Worm (Caenorhabditis elegans): Measurements from ENCODE around the gene aakg-4.

Gene aakg-4

ce11 chrX:2266777-2267176 lies 52.4 kb downstream of the aakg-4 start:
- no peak for TF ChIP-seq nfyb-1 (GFP tag; IDR thresholded peaks at IDR 0.05)
- no peak for TF ChIP-seq ztf-18 (tag; optimal IDR thresholded peaks at IDR 0.05)
- TF ChIP-seq unc-130 (GFP tag; optimal IDR thresholded peaks at IDR 0.05): no peak
- no peak for TF ChIP-seq nhr-120 (GFP tag; IDR thresholded peaks at IDR 0.05)
- TF ChIP-seq ekl-4 (GFP tag; IDR thresholded peaks at IDR 0.05): no peak
- no peak for TF ChIP-seq ceh-79 (tag; optimal IDR thresholded peaks at IDR 0.05)

DNA sequence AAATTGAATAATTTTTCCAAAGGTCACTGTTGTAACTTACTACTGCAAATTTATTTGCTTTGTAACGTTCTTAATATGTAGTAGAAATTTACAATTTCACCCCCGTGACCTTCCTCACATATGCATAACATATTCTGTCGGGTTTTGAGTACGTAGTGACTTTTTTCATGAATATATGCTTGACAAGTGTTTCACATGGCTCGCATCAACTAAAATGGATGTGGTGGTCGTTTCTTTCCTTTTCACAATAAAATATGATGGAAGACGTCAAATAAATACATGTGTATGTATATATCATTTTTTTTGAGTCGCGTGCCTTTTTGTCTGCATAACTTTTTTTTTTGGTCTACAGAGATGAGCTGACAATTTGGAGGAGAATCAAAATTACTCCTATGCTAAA lies 52.8 kb downstream of the aakg-4 start:
- no peak for TF ChIP-seq lsl-1 (GFP tag; optimal IDR thresholded peaks at IDR 0.05)
- no peak for TF ChIP-seq madf-6 (GFP tag; IDR thresholded peaks at IDR 0.05)
- no peak for TF ChIP-seq dpff-1 (tag; optimal IDR thresholded peaks at IDR 0.05)
- no peak for TF ChIP-seq ceh-100 (GFP tag; IDR thresholded peaks at IDR 0.05)
- no peak for TF ChIP-seq ama-1 (optimal IDR thresholded peaks at IDR 0.05)
- TF ChIP-seq ama-1 (GFP tag; optimal IDR thresholded peaks at IDR 0.05): no peak
- no peak for TF ChIP-seq unc-130 (GFP tag; optimal IDR thresholded peaks at IDR 0.05)
- no peak for TF ChIP-seq attf-3 (GFP tag; conservative IDR thresholded peaks at IDR 0.05)
- TF ChIP-seq Y79H2A.3 (GFP tag; conservative IDR thresholded peaks at IDR 0.05): no peak
- no peak for TF ChIP-seq F55B11.4 (tag; optimal IDR thresholded peaks at IDR 0.05; ENCODE audit: borderline replicate concordance, insufficient read depth)
- no peak for TF ChIP-seq xnd-1 (tag; optimal IDR thresholded peaks at IDR 0.05)
- no peak for TF ChIP-seq Y53F4B.3 (GFP tag; IDR thresholded peaks at IDR 0.05)
- TF ChIP-seq lsy-27 (tag; optimal IDR thresholded peaks at IDR 0.05; ENCODE audit: borderline replicate concordance, insufficient read depth): no peak
- TF ChIP-seq F57A8.1 (GFP tag; optimal IDR thresholded peaks at IDR 0.05): no peak
- TF ChIP-seq ztf-25 (GFP tag; IDR thresholded peaks at IDR 0.05): no peak
- TF ChIP-seq gei-17 (GFP tag; optimal IDR thresholded peaks at IDR 0.05): no peak
- TF ChIP-seq hlh-12 (tag; optimal IDR thresholded peaks at IDR 0.05): no peak
- no peak for TF ChIP-seq ZK185.1 (tag; optimal IDR thresholded peaks at IDR 0.05; ENCODE audit: poor library complexity, severe bottlenecking)
- TF ChIP-seq Y67H2A.10 (GFP tag; conservative IDR thresholded peaks at IDR 0.05): no peak
- no peak for TF ChIP-seq F33H1.4 (GFP tag; IDR thresholded peaks at IDR 0.05)
- TF ChIP-seq madf-3 (GFP tag; IDR thresholded peaks at IDR 0.05): no peak

DNA sequence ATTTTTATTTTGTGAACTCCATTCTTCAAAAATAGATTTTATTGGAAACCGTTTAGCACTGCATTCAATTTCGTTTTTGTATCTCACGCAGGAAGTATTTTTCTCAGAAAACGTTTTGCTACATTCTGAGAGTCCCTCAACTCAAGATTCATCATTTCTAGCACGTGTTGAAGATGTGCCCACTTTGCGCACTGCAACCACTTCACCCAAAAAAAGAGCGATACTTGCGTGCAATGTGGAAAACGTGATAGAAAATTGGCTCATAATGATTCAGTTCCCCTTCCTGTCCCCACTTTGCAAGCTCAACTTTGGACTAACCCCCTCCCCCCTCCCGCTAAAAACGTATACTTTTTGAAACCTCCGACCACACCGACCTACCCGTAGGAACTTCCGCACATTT lies 54.1 kb downstream of the aakg-4 start:
- TF ChIP-seq nhr-120 (GFP tag; IDR thresholded peaks at IDR 0.05): no peak
- peak; percentile 87 for TF ChIP-seq ceh-27 (GFP tag; optimal IDR thresholded peaks at IDR 0.05)
- no peak for TF ChIP-seq lir-1 (GFP tag; conservative IDR thresholded peaks at IDR 0.05)
- no peak for TF ChIP-seq nfya-2 (GFP tag; IDR thresholded peaks at IDR 0.05)
- TF ChIP-seq Y79H2A.3 (GFP tag; conservative IDR thresholded peaks at IDR 0.05): no peak
- TF ChIP-seq pha-4 (tag; optimal IDR thresholded peaks at IDR 0.05): no peak
- TF ChIP-seq lin-54 (GFP tag; optimal IDR thresholded peaks at IDR 0.05): no peak

Measured in whole organism, young adult.